Fruit fly (Drosophila melanogaster) Kc167 (cell line): ENCODE results near the gene CG31915.

Experiments used
- Myc ChIP-seq: fragments of >200 bp; optimal IDR thresholded peaks from 2 replicates; lab custom pipeline; 2017; ENCODE audit warnings: missing external identifiers
- Sin3A ChIP-seq: fragments of >200 bp; optimal IDR thresholded peaks from 2 replicates; lab custom pipeline; 2018; ENCODE audit warnings: missing external identifiers
- h ChIP-seq: fragments of >200 bp; optimal IDR thresholded peaks from 3 replicates; lab custom pipeline; 2018; ENCODE audit warnings: missing external identifiers

- no peak for TF ChIP-seq h (lab: Kevin White, UChicago)
- no peak for TF ChIP-seq Myc
- no peak for TF ChIP-seq Sin3A
These were observed 18.2 kb downstream of the CG31915 start for dm6 chr2L:5546207-5546517.
